Worm (Caenorhabditis elegans) whole organism, L3 larva: ENCODE data around the gene ptr-20.
"Not testable (repeated sequence)": the region's sequence is repeated elsewhere in the genome, so short reads cannot be mapped to it uniquely, and the experiment has no call there.

ENCODE experiments used
- R02D3.7 ChIP-seq: fragments of 150-350 bp; optimal IDR thresholded peaks from 2 replicates; lab custom pipeline; 2014; ENCODE audit warnings: missing biosample characterization, missing genetic modification characterization
- aly-2 ChIP-seq: fragments of 150-350 bp; optimal IDR thresholded peaks from 2 replicates; lab custom pipeline; 2014; ENCODE audit warnings: missing biosample characterization, missing genetic modification characterization
- ama-1 ChIP-seq: fragments of 150-350 bp; optimal IDR thresholded peaks from 2 replicates; lab custom pipeline; 2018
- ceh-16 ChIP-seq: sonication (generic microtip); optimal IDR thresholded peaks from 2 replicates; lab custom pipeline; 2017; ENCODE audit warnings: missing biosample characterization, missing genetic modification characterization
- ceh-28 ChIP-seq: fragments of 150-350 bp; optimal IDR thresholded peaks from 2 replicates; lab custom pipeline; 2014; ENCODE audit warnings: missing biosample characterization, missing genetic modification reagents, missing genetic modification characterization
- ceh-82 ChIP-seq: fragments of 150-350 bp; optimal IDR thresholded peaks from 2 replicates; lab custom pipeline; 2014; ENCODE audit warnings: missing biosample characterization, missing genetic modification characterization
- ceh-9 ChIP-seq: sonication (generic microtip); optimal IDR thresholded peaks from 2 replicates; lab custom pipeline; 2018; ENCODE audit warnings: missing biosample characterization, missing genetic modification characterization
- daf-12 ChIP-seq: fragments of 150-350 bp; optimal IDR thresholded peaks from 2 replicates; lab custom pipeline; 2014; ENCODE audit warnings: missing biosample characterization, missing genetic modification reagents, missing genetic modification characterization
- egl-27 ChIP-seq: sonication (generic microtip); optimal IDR thresholded peaks from 4 replicates; lab custom pipeline; 2017; ENCODE audit warnings: missing biosample characterization, missing genetic modification reagents, missing genetic modification characterization
- egl-5 ChIP-seq: fragments of 150-350 bp; optimal IDR thresholded peaks from 2 replicates; lab custom pipeline; 2017; ENCODE audit warnings: missing biosample characterization, missing genetic modification reagents, missing genetic modification characterization, inconsistent platforms
- elt-1 ChIP-seq: fragments of 150-350 bp; optimal IDR thresholded peaks from 2 replicates; lab custom pipeline; 2014; ENCODE audit warnings: missing biosample characterization, missing genetic modification characterization
- elt-2 ChIP-seq: sonication (generic microtip); optimal IDR thresholded peaks from 2 replicates; lab custom pipeline; 2016; ENCODE audit warnings: missing genetic modification reagents, mild to moderate bottlenecking, missing genetic modification characterization, missing compliant biosample characterization
- elt-3 ChIP-seq, 3 experiments: fragments of 150-350 bp in 1 of 3; sonication (generic microtip) in 2 of 3; optimal IDR thresholded peaks; 2 replicates in 2 of 3; 4 replicates in 1 of 3; lab custom pipeline; 2014 to 2017; ENCODE audit warnings: missing biosample characterization in 3 of 3, missing genetic modification characterization in 3 of 3
- eor-1 ChIP-seq, 2 experiments: fragments of 150-350 bp; optimal IDR thresholded peaks; 2 replicates each; lab custom pipeline; 2014 to 2018; ENCODE audit warnings: missing biosample characterization in 2 of 2, missing genetic modification characterization in 2 of 2
- fos-1 ChIP-seq: fragments of 150-350 bp; optimal IDR thresholded peaks from 2 replicates; lab custom pipeline; 2014; ENCODE audit warnings: missing biosample characterization, missing genetic modification characterization
- jun-1 ChIP-seq: fragments of 150-350 bp; optimal IDR thresholded peaks from 2 replicates; lab custom pipeline; 2014; ENCODE audit warnings: missing biosample characterization, missing genetic modification reagents, missing genetic modification characterization
- lin-15B ChIP-seq: fragments of 150-350 bp; optimal IDR thresholded peaks from 2 replicates; lab custom pipeline; 2014; ENCODE audit warnings: missing biosample characterization, missing genetic modification characterization
- lin-39 ChIP-seq: fragments of 150-350 bp; optimal IDR thresholded peaks from 2 replicates; lab custom pipeline; 2018; ENCODE audit warnings: missing biosample characterization, missing genetic modification reagents, missing genetic modification characterization
- lsy-12 ChIP-seq: sonication (generic microtip); optimal IDR thresholded peaks from 2 replicates; lab custom pipeline; 2016; ENCODE audit warnings: mild to moderate bottlenecking, missing genetic modification characterization, missing compliant biosample characterization
- nfya-1 ChIP-seq: sonication (generic microtip); optimal IDR thresholded peaks from 2 replicates; lab custom pipeline; 2017; ENCODE audit warnings: missing genetic modification characterization, mild to moderate bottlenecking, missing compliant biosample characterization, antibody characterized with exemption, moderate library complexity; ENCODE audit not compliant: insufficient read depth
- nhr-11 ChIP-seq: fragments of 150-350 bp; optimal IDR thresholded peaks from 2 replicates; lab custom pipeline; 2014; ENCODE audit warnings: missing biosample characterization, missing genetic modification characterization
- nhr-12 ChIP-seq: fragments of 150-350 bp; optimal IDR thresholded peaks from 2 replicates; lab custom pipeline; 2014; ENCODE audit warnings: missing biosample characterization, missing genetic modification characterization
- nhr-237 ChIP-seq: fragments of 150-350 bp; optimal IDR thresholded peaks from 2 replicates; lab custom pipeline; 2014; ENCODE audit warnings: missing biosample characterization, missing genetic modification characterization
- nhr-25 ChIP-seq: sonication (generic microtip); optimal IDR thresholded peaks from 2 replicates; lab custom pipeline; 2017; ENCODE audit warnings: missing biosample characterization, missing genetic modification characterization
- nhr-28 ChIP-seq: fragments of 150-350 bp; optimal IDR thresholded peaks from 2 replicates; lab custom pipeline; 2014; ENCODE audit warnings: missing biosample characterization, missing genetic modification characterization
- nhr-67 ChIP-seq: fragments of 150-350 bp; optimal IDR thresholded peaks from 2 replicates; lab custom pipeline; 2014; ENCODE audit warnings: missing biosample characterization, missing genetic modification characterization
- nhr-76 ChIP-seq: fragments of 150-350 bp; sonication (generic microtip); optimal IDR thresholded peaks from 5 replicates; lab custom pipeline; 2014; ENCODE audit warnings: missing biosample characterization, missing genetic modification characterization
- pha-4 ChIP-seq: fragments of 150-350 bp; optimal IDR thresholded peaks from 2 replicates; lab custom pipeline; 2014; ENCODE audit warnings: missing biosample characterization, missing genetic modification reagents, missing genetic modification characterization
- pqm-1 ChIP-seq: fragments of 150-350 bp; optimal IDR thresholded peaks from 2 replicates; lab custom pipeline; 2017; ENCODE audit warnings: missing biosample characterization, missing genetic modification characterization, inconsistent platforms
- sea-2 ChIP-seq: fragments of 150-350 bp; sonication (generic microtip); optimal IDR thresholded peaks from 4 replicates; lab custom pipeline; 2014; ENCODE audit warnings: missing biosample characterization, missing genetic modification reagents, missing genetic modification characterization
- skn-1 ChIP-seq: fragments of 150-350 bp; optimal IDR thresholded peaks from 2 replicates; lab custom pipeline; 2014; ENCODE audit warnings: missing biosample characterization, missing genetic modification characterization
- unc-39 ChIP-seq: sonication (generic microtip); optimal IDR thresholded peaks from 4 replicates; lab custom pipeline; 2017; ENCODE audit warnings: missing biosample characterization, missing genetic modification characterization
- unc-62 ChIP-seq: fragments of 150-350 bp; sonication (generic microtip); optimal IDR thresholded peaks from 4 replicates; lab custom pipeline; 2014; ENCODE audit warnings: missing biosample characterization, missing genetic modification reagents, missing genetic modification characterization
- ztf-4 ChIP-seq: fragments of 150-350 bp; optimal IDR thresholded peaks from 2 replicates; lab custom pipeline; 2014; ENCODE audit warnings: missing biosample characterization, missing genetic modification characterization

Gene ptr-20

ce11 chrII:15167340-15167739 is 9.4 kb downstream of the ptr-20 start, which contains the start of gene gst-28:
TSS of gene gst-28 (minus strand) at chrII:15167577.
- TF ChIP-seq unc-39 (tag; lab: Kevin White, UChicago), result no peak
- no peak for TF ChIP-seq elt-3 (tag; optimal IDR thresholded peaks at IDR 0.05; lab: Kevin White, UChicago)
- TF ChIP-seq egl-5 (tag; lab: Kevin White, UChicago), result no peak
- peak; percentile 40 for TF ChIP-seq pha-4 (tag; lab: Kevin White, UChicago)
- no peak for TF ChIP-seq nhr-237 (tag; lab: Kevin White, UChicago)
- TF ChIP-seq ama-1 (lab: Kevin White, UChicago), result no peak
- TF ChIP-seq ceh-9, result no peak
- no peak for TF ChIP-seq nhr-76
- no peak for TF ChIP-seq elt-1 (tag; lab: Kevin White, UChicago)
- no peak for TF ChIP-seq nhr-28 (tag; lab: Kevin White, UChicago)
- TF ChIP-seq pqm-1 (tag; lab: Kevin White, UChicago), result peak; percentile 41
- no peak for TF ChIP-seq lin-39
- no peak for TF ChIP-seq egl-27 (tag; lab: Kevin White, UChicago)
- TF ChIP-seq elt-2, result peak; percentile 15
- no peak for TF ChIP-seq unc-62 (GFP tag; lab: Kevin White, UChicago)
- no peak for TF ChIP-seq lin-15B (tag; lab: Kevin White, UChicago)
- no peak for TF ChIP-seq sea-2 (GFP tag; lab: Kevin White, UChicago)
- no peak for TF ChIP-seq R02D3.7 (tag; lab: Kevin White, UChicago)

- no peak for TF ChIP-seq unc-62 (GFP tag; lab: Kevin White, UChicago)
- TF ChIP-seq nhr-11, result no peak
- no peak for TF ChIP-seq nhr-28 (tag; lab: Kevin White, UChicago)
- no peak for TF ChIP-seq ama-1 (lab: Kevin White, UChicago)
- no peak for TF ChIP-seq nhr-12 (tag; lab: Kevin White, UChicago)
- peak; percentile 43 for TF ChIP-seq pha-4 (tag; lab: Kevin White, UChicago)
- peak; percentile 33 for TF ChIP-seq pqm-1 (tag; lab: Kevin White, UChicago)
- TF ChIP-seq elt-2, result peak; percentile 6
- no peak for TF ChIP-seq ztf-4 (tag; lab: Kevin White, UChicago)
Measured at ce11 chrII:15169811-15170282, 11.9 kb downstream of the ptr-20 start, which contains the start of gene gst-29. TSS of gene gst-29 (minus strand) at chrII:15169861.

- not testable (repeated sequence) for TF ChIP-seq ceh-16; elt-2; unc-39 (tag; lab: Kevin White, UChicago)
Measured at ce11 chrII:15171816-15172215, 13.8 kb downstream of the ptr-20 start, which contains the start of gene gst-39. TSS of gene gst-39 (minus strand) at chrII:15171916.

- TF ChIP-seq ztf-4 (tag; lab: Kevin White, UChicago) (no peak), pha-4 (tag; lab: Kevin White, UChicago) (peak; percentile 54), lin-39 (peak; percentile 46), skn-1 (tag; lab: Kevin White, UChicago) (peak; percentile 76), nfya-1 (tag; lab: Kevin White, UChicago) (peak; percentile 37), daf-12 (no peak)
- TF ChIP-seq, all 47 proteins: peak for 4
Measured at ce11 chrII:15173174-15173573, 15.2 kb downstream of the ptr-20 start.

ce11 chrII:15174915-15175548 is 17.1 kb downstream of the ptr-20 start, which contains the start of gene gst-31:
TSS of gene gst-31 (minus strand) at chrII:15174965.
- no peak for TF ChIP-seq ceh-82
- TF ChIP-seq nhr-76, result no peak
- TF ChIP-seq nhr-12 (tag; lab: Kevin White, UChicago), result no peak
- no peak for TF ChIP-seq eor-1 (tag; optimal IDR thresholded peaks at IDR 0.05; lab: Kevin White, UChicago)
- TF ChIP-seq fos-1, result no peak
- TF ChIP-seq lsy-12 (tag; lab: Kevin White, UChicago), result no peak
- no peak for TF ChIP-seq aly-2 (tag; lab: Kevin White, UChicago)
- TF ChIP-seq nhr-25, result no peak

ce11 chrII:15175643-15176042 is 17.7 kb downstream of the ptr-20 start, which contains the start of gene Y53F4B.36:
TSS of gene Y53F4B.36 (plus strand) at chrII:15175943.
- no peak for TF ChIP-seq ceh-9
- TF ChIP-seq pha-4 (tag; lab: Kevin White, UChicago), result no peak
- TF ChIP-seq elt-3 (tag; optimal IDR thresholded peaks at IDR 0.05; lab: Kevin White, UChicago), result no peak
- no peak for TF ChIP-seq ama-1 (lab: Kevin White, UChicago)
- TF ChIP-seq sea-2 (GFP tag; lab: Kevin White, UChicago), result no peak
- TF ChIP-seq ceh-82, result no peak
- TF ChIP-seq ceh-28, result no peak
- no peak for TF ChIP-seq jun-1 (tag; lab: Kevin White, UChicago)
- no peak for TF ChIP-seq nhr-67 (tag; lab: Kevin White, UChicago)
- no peak for TF ChIP-seq ceh-16
- no peak for TF ChIP-seq elt-2
- TF ChIP-seq ztf-4 (tag; lab: Kevin White, UChicago), result no peak
- TF ChIP-seq lin-15B (tag; lab: Kevin White, UChicago), result no peak
